Worm (Caenorhabditis elegans) whole organism, mixed stage, embryonic: Measurements from ENCODE around the gene F59A1.15.

Source experiments
- M03D4.4 ChIP-seq: sonication (generic microtip); optimal IDR thresholded peaks from 2 replicates; lab custom pipeline; 2017; ENCODE audit warnings: mild to moderate bottlenecking, missing genetic modification characterization, missing compliant biosample characterization
- lsy-2 ChIP-seq: fragments of 150-350 bp; optimal IDR thresholded peaks from 2 replicates; lab custom pipeline; 2014; ENCODE audit warnings: missing biosample characterization, missing genetic modification characterization
- mep-1 ChIP-seq: fragments of 150-350 bp; optimal IDR thresholded peaks from 2 replicates; lab custom pipeline; 2017; ENCODE audit warnings: missing biosample characterization, missing genetic modification reagents, missing genetic modification characterization, inconsistent platforms
- nhr-237 ChIP-seq: fragments of 150-350 bp; optimal IDR thresholded peaks from 2 replicates; lab custom pipeline; 2014; ENCODE audit warnings: missing biosample characterization, missing genetic modification characterization
- nhr-28 ChIP-seq: fragments of 150-350 bp; optimal IDR thresholded peaks from 2 replicates; lab custom pipeline; 2014; ENCODE audit warnings: missing biosample characterization, missing genetic modification characterization
- snpc-4 ChIP-seq: fragments of 150-350 bp; optimal IDR thresholded peaks from 2 replicates; lab custom pipeline; 2014; ENCODE audit warnings: missing biosample characterization, missing genetic modification characterization
- tbx-8 ChIP-seq: fragments of 200-800 bp; sonication (Bioruptor generic); optimal IDR thresholded peaks from 2 replicates; lab custom pipeline; 2018; ENCODE audit warnings: mild to moderate bottlenecking, missing genetic modification characterization, moderate library complexity, missing compliant biosample characterization
- zip-8 ChIP-seq: fragments of 150-350 bp; optimal IDR thresholded peaks from 2 replicates; lab custom pipeline; 2014; ENCODE audit warnings: missing biosample characterization, missing genetic modification characterization
- ztf-11 ChIP-seq: fragments of 150-350 bp; optimal IDR thresholded peaks from 2 replicates; lab custom pipeline; 2014; ENCODE audit warnings: missing biosample characterization, missing genetic modification characterization

DNA sequence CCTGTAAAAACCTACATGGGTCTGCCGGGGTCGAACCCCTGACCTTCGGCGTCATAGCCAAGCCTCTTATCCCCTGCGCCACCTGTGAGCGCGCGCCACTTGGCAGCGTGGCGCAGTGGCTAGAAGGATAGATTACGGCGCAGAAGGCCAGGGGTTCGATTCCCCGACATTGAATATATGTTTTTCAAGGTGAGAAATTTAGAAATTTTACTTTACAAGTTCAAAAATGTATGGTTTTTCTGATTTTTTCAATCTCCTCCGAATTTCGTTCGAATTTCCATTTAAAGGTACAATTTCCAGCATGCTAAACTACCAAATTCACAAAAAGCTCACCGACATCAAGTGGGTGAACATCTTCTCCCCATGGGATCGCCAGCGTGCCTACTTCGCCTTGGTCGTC lies 23.7 kb downstream of the F59A1.15 start, which contains the start of gene dgat-2:
- TF ChIP-seq snpc-4 (no peak), lsy-2 (tag; lab: Kevin White, UChicago) (no peak), ztf-11 (tag; lab: Kevin White, UChicago) (no peak), nhr-28 (no peak), mep-1 (no peak), nhr-237 (tag; lab: Kevin White, UChicago) (no peak), zip-8 (tag; lab: Kevin White, UChicago) (no peak), tbx-8 (GFP tag; lab: Kevin White, UChicago) (no peak), M03D4.4 (tag; lab: Kevin White, UChicago) (no peak)
